Worm (Caenorhabditis elegans) whole organism, late embryonic: ENCODE measurements around the gene arrd-10.

ENCODE experiments used
- C08G9.2 ChIP-seq: sonication (generic microtip); optimal IDR thresholded peaks from 2 replicates; lab custom pipeline; 2016; ENCODE audit warnings: mild to moderate bottlenecking, missing genetic modification characterization, moderate library complexity, missing compliant biosample characterization
- C38D4.7 ChIP-seq: fragments of 200-800 bp; sonication (Bioruptor generic); optimal IDR thresholded peaks from 2 replicates; lab custom pipeline; 2018; ENCODE audit warnings: mild to moderate bottlenecking, missing genetic modification characterization, moderate library complexity, missing compliant biosample characterization
- F13H6.1 ChIP-seq: sonication (generic microtip); optimal IDR thresholded peaks from 2 replicates; lab custom pipeline; 2016; ENCODE audit warnings: missing genetic modification characterization, missing compliant biosample characterization
- K02D7.2 ChIP-seq: sonication (generic microtip); optimal IDR thresholded peaks from 2 replicates; lab custom pipeline; 2017; ENCODE audit warnings: mild to moderate bottlenecking, missing genetic modification characterization, missing compliant biosample characterization
- K09A11.1 ChIP-seq: sonication (generic microtip); optimal IDR thresholded peaks from 2 replicates; lab custom pipeline; 2017; ENCODE audit warnings: antibody characterized with exemption, mild to moderate bottlenecking, missing genetic modification characterization, missing compliant biosample characterization; ENCODE audit not compliant: insufficient read depth
- Y22D7AL.16 ChIP-seq: sonication (generic microtip); optimal IDR thresholded peaks from 2 replicates; lab custom pipeline; 2016; ENCODE audit warnings: missing genetic modification characterization, missing compliant biosample characterization
- ahr-1 ChIP-seq: sonication (generic microtip); optimal IDR thresholded peaks from 2 replicates; lab custom pipeline; 2016; ENCODE audit warnings: missing genetic modification characterization, missing compliant biosample characterization
- ceh-14 ChIP-seq: sonication (generic microtip); optimal IDR thresholded peaks from 2 replicates; lab custom pipeline; 2016; ENCODE audit warnings: missing genotype, missing genetic modification characterization, missing compliant biosample characterization
- ceh-18 ChIP-seq: sonication (generic microtip); optimal IDR thresholded peaks from 2 replicates; lab custom pipeline; 2016; ENCODE audit warnings: missing genetic modification characterization, missing compliant biosample characterization
- ceh-19 ChIP-seq: fragments of 200-800 bp; sonication (Bioruptor generic); optimal IDR thresholded peaks from 2 replicates; lab custom pipeline; 2018; ENCODE audit warnings: mild to moderate bottlenecking, missing genetic modification characterization, missing compliant biosample characterization
- ceh-22 ChIP-seq: sonication (generic microtip); optimal IDR thresholded peaks from 2 replicates; lab custom pipeline; 2017; ENCODE audit warnings: missing biosample characterization, missing genetic modification characterization
- ceh-24 ChIP-seq: sonication (generic microtip); optimal IDR thresholded peaks from 2 replicates; lab custom pipeline; 2016; ENCODE audit warnings: mild to moderate bottlenecking, missing genetic modification characterization, missing compliant biosample characterization
- ceh-30 ChIP-seq: fragments of 150-350 bp; optimal IDR thresholded peaks from 2 replicates; lab custom pipeline; 2014; ENCODE audit warnings: missing biosample characterization, missing genetic modification characterization
- ceh-31 ChIP-seq: sonication (generic microtip); optimal IDR thresholded peaks from 2 replicates; lab custom pipeline; 2016; ENCODE audit warnings: missing genetic modification characterization, missing compliant biosample characterization
- ceh-6 ChIP-seq: fragments of 200-800 bp; sonication (Bioruptor generic); optimal IDR thresholded peaks from 2 replicates; lab custom pipeline; 2018; ENCODE audit warnings: mild to moderate bottlenecking, missing genetic modification characterization, missing compliant biosample characterization
- ceh-9 ChIP-seq: sonication (generic microtip); optimal IDR thresholded peaks from 2 replicates; lab custom pipeline; 2016; ENCODE audit warnings: mild to moderate bottlenecking, missing genetic modification characterization, inconsistent platforms, missing compliant biosample characterization
- dmd-4 ChIP-seq: sonication (generic microtip); optimal IDR thresholded peaks from 2 replicates; lab custom pipeline; 2016; ENCODE audit warnings: borderline replicate concordance, missing genetic modification characterization, missing compliant biosample characterization
- elt-2 ChIP-seq: sonication (generic microtip); optimal IDR thresholded peaks from 2 replicates; lab custom pipeline; 2016; ENCODE audit warnings: missing genetic modification reagents, missing genetic modification characterization, missing compliant biosample characterization
- fax-1 ChIP-seq: sonication (generic microtip); optimal IDR thresholded peaks from 2 replicates; lab custom pipeline; 2016; ENCODE audit warnings: missing genotype, missing genetic modification characterization, missing compliant biosample characterization
- fkh-10 ChIP-seq: fragments of 150-350 bp; optimal IDR thresholded peaks from 2 replicates; lab custom pipeline; 2014; ENCODE audit warnings: missing biosample characterization, missing genetic modification reagents, missing genetic modification characterization
- fkh-6 ChIP-seq: sonication (generic microtip); optimal IDR thresholded peaks from 2 replicates; lab custom pipeline; 2016; ENCODE audit warnings: missing genetic modification characterization, missing compliant biosample characterization
- gmeb-2 ChIP-seq: sonication (generic microtip); optimal IDR thresholded peaks from 2 replicates; lab custom pipeline; 2016; ENCODE audit warnings: missing genetic modification characterization, inconsistent platforms, missing compliant biosample characterization
- hlh-13 ChIP-seq: fragments of 200-800 bp; sonication (Bioruptor generic); optimal IDR thresholded peaks from 2 replicates; lab custom pipeline; 2018; ENCODE audit warnings: mild to moderate bottlenecking, missing genetic modification characterization, missing compliant biosample characterization
- hlh-30 ChIP-seq: sonication (generic microtip); optimal IDR thresholded peaks from 2 replicates; lab custom pipeline; 2017; ENCODE audit warnings: antibody characterized with exemption, missing genetic modification characterization, missing compliant biosample characterization; ENCODE audit not compliant: insufficient read depth
- hlh-6 ChIP-seq: sonication (generic microtip); optimal IDR thresholded peaks from 2 replicates; lab custom pipeline; 2016; ENCODE audit warnings: missing genotype, missing genetic modification characterization, missing compliant biosample characterization
- mec-3 ChIP-seq: sonication (generic microtip); optimal IDR thresholded peaks from 2 replicates; lab custom pipeline; 2016; ENCODE audit warnings: borderline replicate concordance, missing genetic modification characterization, missing compliant biosample characterization
- nhr-232 ChIP-seq: sonication (generic microtip); optimal IDR thresholded peaks from 2 replicates; lab custom pipeline; 2016; ENCODE audit warnings: missing genetic modification characterization, missing compliant biosample characterization
- npax-4 ChIP-seq: sonication (generic microtip); optimal IDR thresholded peaks from 2 replicates; lab custom pipeline; 2016; ENCODE audit warnings: missing genetic modification characterization, missing compliant biosample characterization
- odd-2 ChIP-seq: sonication (generic microtip); optimal IDR thresholded peaks from 2 replicates; lab custom pipeline; 2017; ENCODE audit warnings: antibody characterized with exemption, mild to moderate bottlenecking, missing genetic modification characterization, missing compliant biosample characterization
- pat-9 ChIP-seq: fragments of 200-800 bp; sonication (Bioruptor generic); optimal IDR thresholded peaks from 2 replicates; lab custom pipeline; 2018; ENCODE audit warnings: mild to moderate bottlenecking, missing genetic modification characterization, moderate library complexity, missing compliant biosample characterization
- pha-2 ChIP-seq: sonication (generic microtip); optimal IDR thresholded peaks from 2 replicates; lab custom pipeline; 2017; ENCODE audit warnings: mild to moderate bottlenecking, missing genetic modification characterization, missing compliant biosample characterization
- pha-4 ChIP-seq: fragments of 150-350 bp; optimal IDR thresholded peaks from 2 replicates; lab custom pipeline; 2018; ENCODE audit warnings: missing biosample characterization, missing genetic modification reagents, missing genetic modification characterization
- ref-2 ChIP-seq: sonication (generic microtip); optimal IDR thresholded peaks from 2 replicates; lab custom pipeline; 2016; ENCODE audit warnings: missing genetic modification characterization, missing compliant biosample characterization
- sdc-2 ChIP-seq: sonication (generic microtip); optimal IDR thresholded peaks from 2 replicates; lab custom pipeline; 2016; ENCODE audit warnings: missing genotype, missing genetic modification characterization, missing compliant biosample characterization
- sox-2 ChIP-seq: fragments of 200-800 bp; sonication (Bioruptor generic); IDR thresholded peaks from 2 replicates; pipeline ENCODE4 v1.3.6; 2022; ENCODE audit warnings: missing genetic modification reagents, missing genetic modification characterization, missing compliant biosample characterization
- sox-4 ChIP-seq: sonication (generic microtip); optimal IDR thresholded peaks from 2 replicates; lab custom pipeline; 2017; ENCODE audit warnings: mild to moderate bottlenecking, missing genetic modification characterization, inconsistent platforms, missing compliant biosample characterization
- syd-9 ChIP-seq: sonication (generic microtip); optimal IDR thresholded peaks from 2 replicates; lab custom pipeline; 2016; ENCODE audit warnings: mild to moderate bottlenecking, missing genetic modification characterization, moderate library complexity, missing compliant biosample characterization
- tbx-2 ChIP-seq: sonication (generic microtip); optimal IDR thresholded peaks from 2 replicates; lab custom pipeline; 2016; ENCODE audit warnings: missing genetic modification characterization, missing compliant biosample characterization
- tbx-7 ChIP-seq: sonication (generic microtip); optimal IDR thresholded peaks from 2 replicates; lab custom pipeline; 2016; ENCODE audit warnings: missing genotype, missing genetic modification characterization, missing compliant biosample characterization
- unc-86 ChIP-seq: sonication (generic microtip); optimal IDR thresholded peaks from 2 replicates; lab custom pipeline; 2016; ENCODE audit warnings: missing genetic modification characterization, missing compliant biosample characterization
- zip-5 ChIP-seq: sonication (generic microtip); optimal IDR thresholded peaks from 2 replicates; lab custom pipeline; 2016; ENCODE audit warnings: missing genetic modification characterization, missing compliant biosample characterization
- ztf-16 ChIP-seq: sonication (generic microtip); optimal IDR thresholded peaks from 2 replicates; lab custom pipeline; 2017; ENCODE audit warnings: missing genetic modification characterization, missing compliant biosample characterization

Gene arrd-10

DNA sequence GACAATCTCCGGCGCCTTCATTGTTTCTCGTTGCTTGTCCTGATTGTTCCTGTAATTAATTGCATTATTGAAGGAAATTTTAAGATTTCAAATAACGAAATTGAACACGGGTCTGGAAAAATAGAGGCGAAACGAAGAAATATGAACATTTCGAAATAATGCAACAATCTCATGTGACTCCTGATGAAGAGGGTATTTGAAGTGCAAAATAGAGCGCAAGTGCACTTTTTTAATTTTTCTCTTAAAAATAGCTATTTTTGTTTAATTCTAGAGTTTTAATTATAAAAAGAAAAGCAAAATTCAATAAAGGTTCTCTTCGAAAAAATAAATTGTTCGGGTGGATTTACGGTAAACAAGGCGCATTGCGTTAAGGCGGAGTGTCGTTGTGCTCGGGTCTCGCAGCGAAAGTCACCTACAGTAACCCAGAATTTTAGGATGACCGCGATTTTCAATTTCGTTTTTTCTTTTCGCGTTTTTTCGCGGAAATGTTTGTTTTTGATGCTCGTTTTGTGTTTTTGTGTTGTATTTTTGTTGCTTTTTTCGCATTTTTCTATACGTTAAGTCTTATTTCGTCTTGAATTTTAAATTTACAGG, 20.8 kb upstream of the arrd-10 start, which contains the start of the genes F58G1.2 and wago-4:
F58G1.2 (minus strand) TSS at position 51 of the 594 bp plus-strand sequence.
wago-4 (plus strand) TSS at position 592 of the 594 bp plus-strand sequence.
- TF ChIP-seq K02D7.2 (tag; lab: Kevin White, UChicago) (no peak), ceh-31 (tag; lab: Kevin White, UChicago) (no peak), sox-2 (GFP tag; lab: Robert Waterston, UW) (no peak), C38D4.7 (GFP tag; lab: Kevin White, UChicago) (no peak), nhr-232 (tag; lab: Kevin White, UChicago) (no peak), tbx-2 (no peak), ceh-30 (tag; lab: Kevin White, UChicago) (no peak), ceh-6 (GFP tag; lab: Kevin White, UChicago) (no peak), hlh-6 (no peak), hlh-30 (tag; lab: Kevin White, UChicago) (no peak), npax-4 (tag; lab: Kevin White, UChicago) (no peak), gmeb-2 (no peak), K09A11.1 (tag; lab: Kevin White, UChicago) (no peak), ahr-1 (tag; lab: Kevin White, UChicago) (no peak), Y22D7AL.16 (no peak), ceh-22 (tag; lab: Kevin White, UChicago) (no peak), tbx-7 (tag; lab: Kevin White, UChicago) (no peak), syd-9 (tag; lab: Kevin White, UChicago) (no peak), F13H6.1 (tag; lab: Kevin White, UChicago) (no peak)

DNA sequence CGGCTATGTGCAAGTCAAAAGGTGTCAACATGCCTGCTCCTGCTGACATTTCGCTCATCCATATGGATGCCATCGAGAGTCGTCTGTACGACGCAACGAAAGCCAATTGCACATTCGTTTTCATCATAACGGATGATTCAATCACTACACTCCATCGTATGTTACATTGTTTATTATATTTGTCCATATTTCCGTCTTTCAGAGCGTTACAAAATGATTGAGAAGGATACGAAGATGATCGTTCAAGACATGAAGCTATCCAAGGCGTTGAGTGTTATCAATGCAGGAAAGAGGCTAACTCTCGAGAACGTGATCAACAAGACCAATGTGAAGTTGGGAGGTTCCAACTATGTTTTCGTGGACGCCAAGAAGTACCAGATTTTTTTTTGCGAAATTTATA, 18.4 kb upstream of the arrd-10 start:
- TF ChIP-seq gmeb-2 (no peak), pha-2 (tag; lab: Kevin White, UChicago) (no peak), Y22D7AL.16 (no peak), ztf-16 (tag; lab: Kevin White, UChicago) (no peak), ceh-14 (tag; lab: Kevin White, UChicago) (no peak), C08G9.2 (no peak), zip-5 (tag; lab: Kevin White, UChicago) (no peak), ceh-9 (tag; lab: Kevin White, UChicago) (no peak), odd-2 (tag; lab: Kevin White, UChicago) (no peak), hlh-13 (GFP tag; lab: Kevin White, UChicago) (no peak), pat-9 (tag; lab: Kevin White, UChicago) (no peak), fax-1 (tag; lab: Kevin White, UChicago) (no peak)

- TF ChIP-seq fkh-10 (GFP tag; lab: Kevin White, UChicago) = no peak
- TF ChIP-seq pha-4 (tag; lab: Kevin White, UChicago) = no peak
- no peak for TF ChIP-seq elt-2 (tag; lab: Kevin White, UChicago)
- TF ChIP-seq sdc-2 (tag; lab: Kevin White, UChicago) = no peak
- TF ChIP-seq pat-9 (tag; lab: Kevin White, UChicago) = no peak
- no peak for TF ChIP-seq dmd-4 (tag; lab: Kevin White, UChicago)
- no peak for TF ChIP-seq fkh-6
- no peak for TF ChIP-seq ceh-22 (tag; lab: Kevin White, UChicago)
- TF ChIP-seq ceh-18 (tag; lab: Kevin White, UChicago) = no peak
- no peak for TF ChIP-seq hlh-13 (GFP tag; lab: Kevin White, UChicago)
- no peak for TF ChIP-seq mec-3 (tag; lab: Kevin White, UChicago)
- no peak for TF ChIP-seq ceh-19 (GFP tag; lab: Kevin White, UChicago)
- no peak for TF ChIP-seq syd-9 (tag; lab: Kevin White, UChicago)
- TF ChIP-seq unc-86 (tag; lab: Kevin White, UChicago) = no peak
- TF ChIP-seq ref-2 (tag; lab: Kevin White, UChicago) = no peak
- no peak for TF ChIP-seq ceh-24 (tag; lab: Kevin White, UChicago)
- no peak for TF ChIP-seq zip-5 (tag; lab: Kevin White, UChicago)
- no peak for TF ChIP-seq sox-4 (tag; lab: Kevin White, UChicago)
Observed at ce11 chrII:12923225-12923624, 16.7 kb upstream of the arrd-10 start.
